Fruit fly (Drosophila melanogaster) whole organism, wandering third instar larva: ENCODE data around the gene CG43796.

Experiments
- Abd-B ChIP-seq: fragments of >200 bp; optimal IDR thresholded peaks from 2 replicates; lab custom pipeline; 2017; ENCODE audit warnings: missing biosample characterization, missing genetic modification characterization
- CG32264 ChIP-seq: fragments of 200-800 bp; sonication (Bioruptor generic); optimal IDR thresholded peaks from 2 replicates; lab custom pipeline; 2016; ENCODE audit warnings: missing biosample characterization, missing genetic modification characterization
- CG9705 ChIP-seq: fragments of 200-800 bp; sonication (Bioruptor generic); optimal IDR thresholded peaks from 2 replicates; lab custom pipeline; 2018; ENCODE audit warnings: missing biosample characterization, mild to moderate bottlenecking, missing genetic modification characterization
- CrebA ChIP-seq: fragments of 200-800 bp; sonication (Bioruptor generic); optimal IDR thresholded peaks from 2 replicates; lab custom pipeline; 2016; ENCODE audit warnings: missing biosample characterization, mild to moderate bottlenecking, missing genetic modification characterization, borderline replicate concordance
- Dfd ChIP-seq: fragments of >200 bp; optimal IDR thresholded peaks from 2 replicates; lab custom pipeline; 2017; ENCODE audit warnings: missing biosample characterization, missing genetic modification characterization
- Dif ChIP-seq: fragments of 200-275, 200-300 bp; sonication (Bioruptor generic); optimal IDR thresholded peaks from 2 replicates; lab custom pipeline; 2018; ENCODE audit warnings: missing biosample characterization, missing genetic modification characterization; ENCODE audit not compliant: partially characterized antibody
- GATAd ChIP-seq: sonication (Bioruptor generic); optimal IDR thresholded peaks from 2 replicates; lab custom pipeline; 2016; ENCODE audit warnings: missing biosample characterization, missing genetic modification characterization
- HLH106 ChIP-seq: fragments of 200-800 bp; optimal IDR thresholded peaks from 3 replicates; lab custom pipeline; 2019; ENCODE audit warnings: missing biosample characterization, mild to moderate bottlenecking, missing genetic modification characterization, moderate library complexity
- Hnf4 ChIP-seq: fragments of 200-800 bp; sonication (Bioruptor generic); optimal IDR thresholded peaks from 2 replicates; lab custom pipeline; 2016; ENCODE audit warnings: missing biosample characterization, mild to moderate bottlenecking, missing genetic modification characterization
- Hr78 ChIP-seq: fragments of >200 bp; optimal IDR thresholded peaks from 2 replicates; lab custom pipeline; 2017; ENCODE audit warnings: missing biosample characterization, missing genetic modification characterization
- Mio ChIP-seq: sonication (Bioruptor generic); optimal IDR thresholded peaks from 2 replicates; lab custom pipeline; 2016; ENCODE audit warnings: missing biosample characterization, missing genetic modification characterization
- Myc ChIP-seq: fragments of >200 bp; optimal IDR thresholded peaks from 2 replicates; lab custom pipeline; 2017
- N ChIP-seq: fragments of >200 bp; optimal IDR thresholded peaks from 2 replicates; lab custom pipeline; 2018; ENCODE audit warnings: missing biosample characterization, missing external identifiers, missing genetic modification characterization
- OdsH ChIP-seq: fragments of 200-800 bp; sonication (Bioruptor generic); optimal IDR thresholded peaks from 2 replicates; lab custom pipeline; 2016; ENCODE audit warnings: missing biosample characterization, mild to moderate bottlenecking, missing genetic modification characterization
- Rel ChIP-seq, 2 experiments: fragments of 200-800 bp; sonication (Bioruptor generic) in 1 of 2; optimal IDR thresholded peaks; 2 replicates in 1 of 2; 3 replicates in 1 of 2; lab custom pipeline; 2016 to 2019; ENCODE audit warnings: mild to moderate bottlenecking in 2 of 2, missing biosample characterization in 2 of 2, missing genetic modification characterization in 2 of 2, moderate library complexity in 1 of 2
- Sp1 ChIP-seq: fragments of 200-800 bp; sonication (Bioruptor generic); optimal IDR thresholded peaks from 3 replicates; lab custom pipeline; 2019; ENCODE audit warnings: missing biosample characterization, mild to moderate bottlenecking, missing genetic modification characterization, moderate library complexity
- Vsx2 ChIP-seq: fragments of 200-300, 225-300 bp; sonication (Bioruptor generic); optimal IDR thresholded peaks from 2 replicates; lab custom pipeline; 2018; ENCODE audit warnings: missing biosample characterization, missing genetic modification characterization; ENCODE audit not compliant: partially characterized antibody
- dl ChIP-seq, 2 experiments: fragments of 175-275, 200-275 bp in 1 of 2; fragments of 200-275 bp in 1 of 2; sonication (Bioruptor generic); optimal IDR thresholded peaks; lab custom pipeline; 2018; ENCODE audit warnings: mild to moderate bottlenecking in 2 of 2, missing biosample characterization in 2 of 2, missing genetic modification characterization in 2 of 2, moderate library complexity in 2 of 2; ENCODE audit not compliant: partially characterized antibody in 2 of 2, insufficient read depth in 1 of 2
- dmrt93B ChIP-seq: fragments of 200-800 bp; sonication (Bioruptor generic); optimal IDR thresholded peaks from 2 replicates; lab custom pipeline; 2018; ENCODE audit warnings: missing biosample characterization, mild to moderate bottlenecking, missing genetic modification characterization
- dsf ChIP-seq: sonication (Bioruptor generic); optimal IDR thresholded peaks from 2 replicates; lab custom pipeline; 2016; ENCODE audit warnings: missing biosample characterization, missing genetic modification characterization, borderline replicate concordance
- ey ChIP-seq: fragments of 200-800 bp; sonication (Bioruptor generic); optimal IDR thresholded peaks from 2 replicates; lab custom pipeline; 2016; ENCODE audit warnings: missing biosample characterization, missing genetic modification characterization
- foxo ChIP-seq, 2 experiments: fragments of 200-800 bp; sonication (Bioruptor generic); optimal IDR thresholded peaks; 2 replicates in 1 of 2; 3 replicates in 1 of 2; lab custom pipeline; 2016 to 2017; ENCODE audit warnings: missing biosample characterization in 2 of 2, missing genetic modification characterization in 2 of 2
- fru ChIP-seq: fragments of 200-800 bp; sonication (Bioruptor generic); optimal IDR thresholded peaks from 3 replicates; lab custom pipeline; 2016; ENCODE audit warnings: missing biosample characterization, mild to moderate bottlenecking, missing genetic modification characterization
- h ChIP-seq: fragments of 200-800 bp; sonication (Bioruptor generic); optimal IDR thresholded peaks from 3 replicates; lab custom pipeline; 2016; ENCODE audit warnings: missing biosample characterization, mild to moderate bottlenecking, missing genetic modification characterization
- jim ChIP-seq: fragments of 175-275, 200-325 bp; sonication (Bioruptor generic); optimal IDR thresholded peaks from 2 replicates; lab custom pipeline; 2016; ENCODE audit warnings: missing biosample characterization, mild to moderate bottlenecking, missing genetic modification characterization
- lola ChIP-seq: fragments of >200 bp; optimal IDR thresholded peaks from 2 replicates; lab custom pipeline; 2017; ENCODE audit warnings: missing biosample characterization, missing genetic modification characterization
- pan ChIP-seq: fragments of >200 bp; optimal IDR thresholded peaks from 2 replicates; lab custom pipeline; 2017
- psq ChIP-seq: fragments of 200-800 bp; sonication (Bioruptor generic); optimal IDR thresholded peaks from 3 replicates; lab custom pipeline; 2017; ENCODE audit warnings: missing biosample characterization, mild to moderate bottlenecking, missing genetic modification characterization, moderate library complexity
- rgr ChIP-seq: fragments of 200-800 bp; sonication (Bioruptor generic); optimal IDR thresholded peaks from 3 replicates; lab custom pipeline; 2016; ENCODE audit warnings: missing biosample characterization, mild to moderate bottlenecking, missing genetic modification characterization
- sage ChIP-seq: fragments of 200-800 bp; sonication (Bioruptor generic); optimal IDR thresholded peaks from 2 replicates; lab custom pipeline; 2016; ENCODE audit warnings: missing biosample characterization, mild to moderate bottlenecking, missing genetic modification characterization
- sv ChIP-seq: fragments of 200-800 bp; sonication (Bioruptor generic); optimal IDR thresholded peaks from 3 replicates; lab custom pipeline; 2016; ENCODE audit warnings: missing biosample characterization, missing genetic modification characterization
- tai ChIP-seq: sonication (Bioruptor generic); optimal IDR thresholded peaks from 2 replicates; lab custom pipeline; 2016; ENCODE audit warnings: missing biosample characterization, missing genetic modification characterization
- usp ChIP-seq: fragments of >200 bp; optimal IDR thresholded peaks from 2 replicates; lab custom pipeline; 2017; ENCODE audit warnings: missing biosample characterization, missing genetic modification characterization
- woc ChIP-seq: sonication (Bioruptor generic); optimal IDR thresholded peaks from 2 replicates; lab custom pipeline; 2016; ENCODE audit warnings: missing biosample characterization, mild to moderate bottlenecking, missing genetic modification characterization

The CG43796 gene

DNA sequence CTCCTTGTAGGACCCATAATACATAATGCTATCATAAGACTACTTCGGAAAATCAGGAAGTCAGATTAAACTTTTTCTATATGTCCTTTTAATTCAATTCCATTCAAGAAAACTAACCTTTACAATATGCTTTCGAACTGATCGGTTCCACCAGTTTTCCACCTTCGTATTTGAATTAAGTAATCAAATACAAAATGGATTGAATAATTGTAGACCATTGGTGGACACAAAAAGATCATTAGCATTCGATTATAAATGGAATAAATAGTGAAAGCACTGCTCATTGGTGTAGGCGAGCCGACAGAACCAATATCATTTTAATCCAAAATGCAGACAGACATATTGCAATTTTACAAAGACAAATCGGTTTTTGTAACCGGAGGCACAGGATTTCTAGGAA is 37.2 kb downstream of the CG43796 start, which contains the start of gene Sgp:
TSS of gene Sgp (plus strand) at position 301 of the 400 bp plus-strand sequence.
- TF ChIP-seq rgr (GFP tag; lab: Kevin White, UChicago) (no peak), Hnf4 (GFP tag; lab: Kevin White, UChicago) (no peak), Rel (GFP tag; optimal IDR thresholded peaks at IDR 0.05; lab: Kevin White, UChicago) (no peak), Rel (tag; optimal IDR thresholded peaks at IDR 0.05; lab: Kevin White, UChicago) (no peak), h (GFP tag; lab: Kevin White, UChicago) (no peak), dmrt93B (GFP tag; lab: Kevin White, UChicago) (no peak), Hr78 (GFP tag; lab: Kevin White, UChicago) (no peak), dl (GFP tag; optimal IDR thresholded peaks at IDR 0.05; lab: Kevin White, UChicago; ENCODE audit: insufficient read depth in 1 of 2, partially characterized antibody in 2 of 2) (no peak), N (GFP tag; lab: Kevin White, UChicago) (no peak), tai (GFP tag; lab: Kevin White, UChicago) (no peak), jim (GFP tag; lab: Kevin White, UChicago) (no peak), pan (lab: Kevin White, UChicago) (no peak), GATAd (GFP tag; lab: Kevin White, UChicago) (no peak), Mio (GFP tag; lab: Kevin White, UChicago) (no peak), sv (GFP tag; lab: Kevin White, UChicago) (no peak), Abd-B (no peak), CG9705 (GFP tag; lab: Kevin White, UChicago) (no peak), OdsH (GFP tag; lab: Kevin White, UChicago) (no peak), lola (no peak), sage (no peak)

DNA sequence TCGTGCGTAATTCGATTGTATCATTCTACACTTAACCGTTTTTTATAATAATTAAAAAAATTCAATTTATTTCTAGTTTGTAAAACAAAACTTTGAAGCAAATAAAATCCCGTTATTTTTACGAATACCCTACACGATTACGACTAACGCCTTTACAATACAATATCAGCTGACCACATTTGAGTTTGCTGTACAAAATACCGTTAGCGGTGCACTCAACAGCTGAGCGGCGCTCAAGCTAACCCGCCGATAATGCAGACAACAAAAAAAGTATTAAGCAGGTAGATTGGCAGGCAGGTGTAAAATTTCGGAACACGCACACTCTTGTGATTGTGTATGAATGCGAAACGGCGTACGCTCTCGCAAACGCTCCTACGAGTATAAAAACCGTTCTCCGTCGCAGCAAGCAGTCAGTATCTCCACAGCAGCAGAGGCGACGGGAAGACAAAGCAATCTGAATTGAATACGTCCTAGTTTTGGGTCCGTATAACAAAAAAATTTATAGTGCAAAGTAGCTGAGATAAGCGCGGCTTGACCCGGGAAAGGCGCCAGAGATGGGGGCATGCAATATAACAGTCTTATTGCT is 39.6 kb downstream of the CG43796 start, which contains the start of gene Acer:
TSS of gene Acer (plus strand) at position 210 of the 586 bp plus-strand sequence.
- no peak for TF ChIP-seq sage
- no peak for TF ChIP-seq tai (GFP tag; lab: Kevin White, UChicago)
- TF ChIP-seq usp (GFP tag; lab: Kevin White, UChicago) = no peak
- no peak for TF ChIP-seq Sp1 (GFP tag; lab: Kevin White, UChicago)
- TF ChIP-seq h (GFP tag; lab: Kevin White, UChicago) = peak; percentile 14
- TF ChIP-seq dsf (GFP tag; lab: Kevin White, UChicago) = no peak
- TF ChIP-seq HLH106 (tag; lab: Kevin White, UChicago) = no peak
- TF ChIP-seq Dif (GFP tag; lab: Kevin White, UChicago) = peak; percentile 51
- TF ChIP-seq CrebA (GFP tag; lab: Kevin White, UChicago) = no peak

DNA sequence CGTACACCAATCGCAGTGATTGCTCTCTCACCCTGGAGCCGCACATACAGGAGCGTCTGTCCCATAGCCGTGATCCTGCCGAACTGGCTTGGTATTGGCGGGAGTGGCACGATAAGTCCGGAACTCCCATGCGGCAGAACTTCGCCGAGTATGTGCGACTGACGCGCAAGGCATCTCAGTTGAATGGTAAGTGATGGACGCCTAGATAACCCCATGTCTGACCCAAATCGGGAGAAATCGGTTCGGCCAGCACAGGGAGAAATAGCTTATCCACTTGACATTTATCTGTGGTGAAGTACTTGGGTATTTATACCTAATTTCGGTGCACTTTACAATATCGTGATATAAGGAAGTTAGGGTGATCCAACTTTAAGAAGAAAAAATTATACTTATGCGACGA is 40.6 kb downstream of the CG43796 start:
- TF ChIP-seq CG32264 (no peak), tai (GFP tag; lab: Kevin White, UChicago) (no peak), pan (lab: Kevin White, UChicago) (no peak), OdsH (GFP tag; lab: Kevin White, UChicago) (no peak), Hr78 (GFP tag; lab: Kevin White, UChicago) (no peak), CG9705 (GFP tag; lab: Kevin White, UChicago) (no peak), foxo (GFP tag; optimal IDR thresholded peaks at IDR 0.05; lab: Kevin White, UChicago) (no peak), psq (no peak), woc (GFP tag; lab: Kevin White, UChicago) (no peak), fru (GFP tag; lab: Kevin White, UChicago) (no peak), Abd-B (no peak), Sp1 (GFP tag; lab: Kevin White, UChicago) (no peak), Dfd (no peak), Hnf4 (GFP tag; lab: Kevin White, UChicago) (no peak), Myc (lab: Kevin White, UChicago) (no peak), Dif (GFP tag; lab: Kevin White, UChicago) (no peak), ey (GFP tag; lab: Kevin White, UChicago) (no peak), N (GFP tag; lab: Kevin White, UChicago) (no peak), Vsx2 (GFP tag; lab: Kevin White, UChicago) (no peak)
